Worm (Caenorhabditis elegans) whole organism, L2 larva: ENCODE data around the gene vab-1.

ENCODE experiments used
- R02D3.7 ChIP-seq: fragments of 150-350 bp; optimal IDR thresholded peaks from 2 replicates; lab custom pipeline; 2014; ENCODE audit warnings: missing biosample characterization, missing genetic modification characterization
- Y55F3AM.14 ChIP-seq: fragments of 200-800 bp; sonication (Bioruptor generic); optimal IDR thresholded peaks from 2 replicates; lab custom pipeline; 2018; ENCODE audit warnings: mild to moderate bottlenecking, missing genetic modification characterization, missing compliant biosample characterization
- ZK546.5 ChIP-seq: sonication (generic microtip); optimal IDR thresholded peaks from 2 replicates; lab custom pipeline; 2017; ENCODE audit warnings: missing biosample characterization, missing genetic modification characterization
- alr-1 ChIP-seq: fragments of 150-350 bp; optimal IDR thresholded peaks from 2 replicates; lab custom pipeline; 2014; ENCODE audit warnings: missing biosample characterization, missing genetic modification characterization
- aly-2 ChIP-seq: fragments of 150-350 bp; optimal IDR thresholded peaks from 2 replicates; lab custom pipeline; 2014; ENCODE audit warnings: missing biosample characterization, missing genetic modification characterization
- ama-1 ChIP-seq: fragments of 150-350 bp; optimal IDR thresholded peaks from 2 replicates; lab custom pipeline; 2018; ENCODE audit warnings: inconsistent platforms
- blmp-1 ChIP-seq: sonication (generic microtip); optimal IDR thresholded peaks from 2 replicates; lab custom pipeline; 2017; ENCODE audit warnings: missing genetic modification characterization, mild to moderate bottlenecking, missing compliant biosample characterization, antibody characterized with exemption, moderate library complexity; ENCODE audit not compliant: insufficient read depth
- ceh-16 ChIP-seq: fragments of 150-350 bp; optimal IDR thresholded peaks from 2 replicates; lab custom pipeline; 2014; ENCODE audit warnings: missing biosample characterization, missing genetic modification characterization
- crh-2 ChIP-seq: sonication (generic microtip); optimal IDR thresholded peaks from 2 replicates; lab custom pipeline; 2017; ENCODE audit warnings: missing biosample characterization, missing genetic modification characterization
- dmd-4 ChIP-seq: sonication (generic microtip); optimal IDR thresholded peaks from 2 replicates; lab custom pipeline; 2017; ENCODE audit warnings: missing biosample characterization, missing genetic modification characterization
- egl-27 ChIP-seq: sonication (generic microtip); optimal IDR thresholded peaks from 3 replicates; lab custom pipeline; 2017; ENCODE audit warnings: missing biosample characterization, missing genetic modification reagents, missing genetic modification characterization
- elt-1 ChIP-seq: fragments of 150-350 bp; optimal IDR thresholded peaks from 2 replicates; lab custom pipeline; 2014; ENCODE audit warnings: missing biosample characterization, missing genetic modification characterization
- elt-3 ChIP-seq: sonication (generic microtip); optimal IDR thresholded peaks from 2 replicates; lab custom pipeline; 2017; ENCODE audit warnings: missing biosample characterization, missing genetic modification characterization
- fos-1 ChIP-seq: fragments of 150-350 bp; optimal IDR thresholded peaks from 2 replicates; lab custom pipeline; 2014; ENCODE audit warnings: missing biosample characterization, missing genetic modification characterization
- gmeb-1 ChIP-seq: fragments of 150-350 bp; optimal IDR thresholded peaks from 2 replicates; lab custom pipeline; 2014; ENCODE audit warnings: missing biosample characterization, missing genetic modification characterization
- lin-13 ChIP-seq: fragments of 150-350 bp; optimal IDR thresholded peaks from 2 replicates; lab custom pipeline; 2014; ENCODE audit warnings: missing biosample characterization, missing genetic modification reagents, missing genetic modification characterization
- lin-39 ChIP-seq: fragments of 150-350 bp; optimal IDR thresholded peaks from 2 replicates; lab custom pipeline; 2014; ENCODE audit warnings: missing biosample characterization, missing genetic modification reagents, missing genetic modification characterization
- lsy-2 ChIP-seq, 2 experiments: fragments of 150-350 bp in 1 of 2; sonication (generic microtip) in 1 of 2; optimal IDR thresholded peaks; 2 replicates each; lab custom pipeline; 2014 to 2017; ENCODE audit warnings: missing biosample characterization in 2 of 2, missing genetic modification characterization in 2 of 2
- mab-5 ChIP-seq: fragments of 150-350 bp; optimal IDR thresholded peaks from 2 replicates; lab custom pipeline; 2014; ENCODE audit warnings: missing biosample characterization, missing genetic modification characterization
- mbf-1 ChIP-seq: sonication (generic microtip); optimal IDR thresholded peaks from 2 replicates; lab custom pipeline; 2017; ENCODE audit warnings: missing biosample characterization, missing genetic modification characterization
- nhr-10 ChIP-seq: sonication (generic microtip); optimal IDR thresholded peaks from 2 replicates; lab custom pipeline; 2017; ENCODE audit warnings: missing biosample characterization, missing genetic modification characterization
- nhr-11 ChIP-seq: fragments of 150-350 bp; optimal IDR thresholded peaks from 2 replicates; lab custom pipeline; 2014; ENCODE audit warnings: missing biosample characterization, missing genetic modification characterization
- nhr-12 ChIP-seq: fragments of 150-350 bp; optimal IDR thresholded peaks from 2 replicates; lab custom pipeline; 2014; ENCODE audit warnings: missing biosample characterization, missing genetic modification characterization
- nhr-21 ChIP-seq: fragments of 150-350 bp; optimal IDR thresholded peaks from 2 replicates; lab custom pipeline; 2014; ENCODE audit warnings: missing biosample characterization, missing genetic modification characterization
- nhr-23 ChIP-seq: fragments of 150-350 bp; optimal IDR thresholded peaks from 2 replicates; lab custom pipeline; 2014; ENCODE audit warnings: missing biosample characterization, missing genetic modification reagents, missing genetic modification characterization
- nhr-237 ChIP-seq: fragments of 150-350 bp; optimal IDR thresholded peaks from 2 replicates; lab custom pipeline; 2014; ENCODE audit warnings: missing biosample characterization, missing genetic modification characterization
- nhr-25 ChIP-seq: fragments of 150-350 bp; sonication (generic microtip); optimal IDR thresholded peaks from 3 replicates; lab custom pipeline; 2014; ENCODE audit warnings: missing biosample characterization, missing genetic modification characterization
- nhr-6 ChIP-seq: fragments of 150-350 bp; optimal IDR thresholded peaks from 2 replicates; lab custom pipeline; 2014; ENCODE audit warnings: missing biosample characterization, missing genetic modification characterization
- nhr-77 ChIP-seq: fragments of 150-350 bp; optimal IDR thresholded peaks from 2 replicates; lab custom pipeline; 2014; ENCODE audit warnings: missing biosample characterization, missing genetic modification characterization
- peb-1 ChIP-seq: fragments of 150-350 bp; optimal IDR thresholded peaks from 2 replicates; lab custom pipeline; 2014; ENCODE audit warnings: missing biosample characterization, missing genetic modification characterization
- sem-4 ChIP-seq: fragments of 150-350 bp; optimal IDR thresholded peaks from 2 replicates; lab custom pipeline; 2014; ENCODE audit warnings: missing biosample characterization, missing genetic modification reagents, missing genetic modification characterization
- sma-3 ChIP-seq: sonication (generic microtip); optimal IDR thresholded peaks from 2 replicates; lab custom pipeline; 2016; ENCODE audit warnings: missing genetic modification reagents, missing genetic modification characterization, missing compliant biosample characterization
- sma-9 ChIP-seq, 2 experiments: fragments of 150-350 bp in 1 of 2; sonication (generic microtip) in 1 of 2; optimal IDR thresholded peaks; 2 replicates each; lab custom pipeline; 2014 to 2016; ENCODE audit warnings: missing genetic modification characterization in 2 of 2, mild to moderate bottlenecking in 1 of 2, missing biosample characterization in 1 of 2, missing compliant biosample characterization in 1 of 2, missing genetic modification reagents in 1 of 2, moderate library complexity in 1 of 2
- unc-39 ChIP-seq: fragments of 150-350 bp; optimal IDR thresholded peaks from 2 replicates; lab custom pipeline; 2014; ENCODE audit warnings: missing biosample characterization, missing genetic modification characterization
- unc-55 ChIP-seq: fragments of 150-350 bp; sonication (generic microtip); optimal IDR thresholded peaks from 3 replicates; lab custom pipeline; 2014; ENCODE audit warnings: missing biosample characterization, missing genetic modification reagents, missing genetic modification characterization
- unc-62 ChIP-seq: fragments of 150-350 bp; optimal IDR thresholded peaks from 2 replicates; lab custom pipeline; 2014; ENCODE audit warnings: missing biosample characterization, missing genetic modification reagents, missing genetic modification characterization
- zag-1 ChIP-seq: fragments of 150-350 bp; optimal IDR thresholded peaks from 2 replicates; lab custom pipeline; 2014; ENCODE audit warnings: missing biosample characterization, missing genetic modification characterization
- ztf-1 ChIP-seq: fragments of 200-800 bp; sonication (Bioruptor generic); conservative IDR thresholded peaks from 2 replicates; pipeline ENCODE4 v1.3.6; 2022; ENCODE audit warnings: missing genetic modification characterization, missing compliant biosample characterization
- ztf-4 ChIP-seq: fragments of 150-350 bp; optimal IDR thresholded peaks from 2 replicates; lab custom pipeline; 2014; ENCODE audit warnings: missing biosample characterization, missing genetic modification characterization

The vab-1 gene

ce11 chrII:4548408-4548807 is 23.4 kb upstream of the vab-1 start:
- TF ChIP-seq nhr-25 (tag; lab: Kevin White, UChicago), result peak; percentile 65
- peak; percentile 15 for TF ChIP-seq crh-2
- TF ChIP-seq blmp-1, result peak; percentile 6
- TF ChIP-seq sma-3 (GFP tag; lab: Kevin White, UChicago), result peak; percentile 49
- no peak for TF ChIP-seq peb-1 (tag; lab: Kevin White, UChicago)
- no peak for TF ChIP-seq elt-1
- TF ChIP-seq aly-2 (tag; lab: Kevin White, UChicago), result no peak

DNA sequence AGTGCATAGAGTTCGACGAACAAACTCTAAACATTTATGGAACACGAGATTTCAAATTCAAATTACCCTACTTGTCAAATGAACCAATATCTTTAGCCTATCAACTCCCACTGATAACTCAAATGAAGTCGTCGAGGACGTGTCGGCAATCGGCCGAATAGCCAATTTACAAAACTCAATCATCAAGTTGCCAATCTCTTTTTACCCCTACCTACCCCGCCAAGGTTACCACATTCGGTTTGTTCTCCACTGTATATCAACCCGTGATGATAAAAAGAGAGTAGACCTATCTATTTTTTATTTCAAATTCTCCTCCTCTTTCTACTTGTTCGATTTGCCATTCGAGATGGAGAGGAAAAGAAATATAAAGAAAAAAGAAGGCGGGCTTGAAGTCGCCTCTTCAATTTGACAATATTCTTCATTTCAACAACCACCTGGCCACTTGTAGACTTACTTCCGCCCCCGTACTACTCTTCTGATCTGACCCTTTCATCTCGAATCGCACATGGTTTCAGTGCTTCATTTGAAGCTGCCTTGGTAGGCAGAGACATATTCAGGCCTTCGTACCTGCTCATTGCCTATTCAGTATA is 21.7 kb upstream of the vab-1 start:
- TF ChIP-seq ztf-4 (tag; lab: Kevin White, UChicago) (no peak), alr-1 (tag; lab: Kevin White, UChicago) (no peak), lin-13 (GFP tag; lab: Kevin White, UChicago) (no peak), mbf-1 (tag; lab: Kevin White, UChicago) (no peak), nhr-12 (tag; lab: Kevin White, UChicago) (no peak), nhr-25 (tag; lab: Kevin White, UChicago) (peak; percentile 13), sma-3 (GFP tag; lab: Kevin White, UChicago) (peak; percentile 64), zag-1 (tag; lab: Kevin White, UChicago) (no peak), unc-55 (no peak), lsy-2 (tag; optimal IDR thresholded peaks at IDR 0.05; lab: Kevin White, UChicago) (no peak), dmd-4 (no peak), Y55F3AM.14 (no peak), R02D3.7 (tag; lab: Kevin White, UChicago) (no peak), nhr-6 (no peak)

DNA sequence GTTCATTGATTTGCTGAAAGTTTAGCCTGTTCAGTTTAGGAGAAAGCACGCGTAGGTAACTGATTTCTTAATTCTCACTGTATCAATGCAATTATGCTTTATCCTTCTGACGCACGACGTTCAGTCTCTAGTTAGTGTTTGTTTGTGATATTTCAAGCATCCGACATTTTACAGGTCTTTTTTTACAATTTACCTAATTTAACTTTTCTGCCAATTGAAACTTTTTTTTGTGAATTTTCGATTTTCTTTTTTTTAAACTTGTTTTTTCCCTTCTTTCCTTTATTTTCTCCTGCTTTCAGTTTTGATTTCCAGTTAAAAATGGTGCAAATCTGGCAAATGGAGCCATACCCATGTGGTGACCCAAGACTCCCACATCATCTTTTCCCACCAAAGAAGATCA is 21.0 kb upstream of the vab-1 start, which contains the start of gene K07E1.1:
K07E1.1 (plus strand) TSS at position 301 of the 400 bp plus-strand sequence.
- TF ChIP-seq nhr-6, result no peak
- TF ChIP-seq nhr-77 (tag; lab: Kevin White, UChicago), result no peak
- no peak for TF ChIP-seq ztf-4 (tag; lab: Kevin White, UChicago)
- TF ChIP-seq nhr-11 (tag; lab: Kevin White, UChicago), result no peak
- no peak for TF ChIP-seq ZK546.5 (tag; lab: Kevin White, UChicago)
- TF ChIP-seq alr-1 (tag; lab: Kevin White, UChicago), result no peak
- TF ChIP-seq elt-3 (tag; lab: Kevin White, UChicago), result no peak
- TF ChIP-seq unc-55, result no peak
- no peak for TF ChIP-seq sem-4 (tag; lab: Kevin White, UChicago)
- no peak for TF ChIP-seq Y55F3AM.14
- no peak for TF ChIP-seq nhr-237 (tag; lab: Kevin White, UChicago)
- TF ChIP-seq egl-27 (tag; lab: Kevin White, UChicago), result no peak
- no peak for TF ChIP-seq unc-62
- no peak for TF ChIP-seq nhr-23 (tag; lab: Kevin White, UChicago)
- no peak for TF ChIP-seq mab-5 (tag; lab: Kevin White, UChicago)
- TF ChIP-seq elt-1, result no peak
- TF ChIP-seq ceh-16 (tag; lab: Kevin White, UChicago), result no peak
- no peak for TF ChIP-seq nhr-25 (tag; lab: Kevin White, UChicago)

DNA sequence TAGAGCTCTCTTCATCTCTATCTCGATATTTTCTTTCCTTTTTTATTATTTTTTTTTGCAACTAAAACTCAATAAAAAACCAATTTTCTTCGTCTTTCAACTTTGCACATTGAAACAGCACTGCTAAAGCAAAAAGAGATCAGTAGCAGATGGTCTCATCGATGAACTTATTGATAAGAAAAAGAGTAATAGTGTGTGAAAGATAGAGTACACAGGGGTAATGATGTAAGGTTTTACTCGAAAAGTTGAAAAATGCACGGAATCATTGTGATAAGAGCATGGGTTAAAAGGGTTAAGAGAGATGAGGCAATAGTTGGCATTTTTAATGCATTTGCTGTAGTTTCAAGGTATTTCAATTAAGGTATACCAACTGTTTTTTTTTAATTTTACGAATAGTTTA is 19.7 kb upstream of the vab-1 start:
- TF ChIP-seq nhr-237 (tag; lab: Kevin White, UChicago) (no peak), fos-1 (tag; lab: Kevin White, UChicago) (peak; percentile 75), unc-39 (tag; lab: Kevin White, UChicago) (no peak), sma-9 (GFP tag; optimal IDR thresholded peaks at IDR 0.05; lab: Kevin White, UChicago) (peak; percentile 69), sma-9 (tag; optimal IDR thresholded peaks at IDR 0.05; lab: Kevin White, UChicago) (no peak), sma-3 (GFP tag; lab: Kevin White, UChicago) (peak; percentile 37), gmeb-1 (tag; lab: Kevin White, UChicago) (no peak), nhr-25 (tag; lab: Kevin White, UChicago) (peak; percentile 35)

- TF ChIP-seq unc-62 (no peak), unc-55 (no peak), nhr-10 (tag; lab: Kevin White, UChicago) (no peak), lsy-2 (tag; optimal IDR thresholded peaks at IDR 0.05; lab: Kevin White, UChicago) (no peak), dmd-4 (no peak), mab-5 (tag; lab: Kevin White, UChicago) (no peak), ztf-4 (tag; lab: Kevin White, UChicago) (no peak), ama-1 (lab: Kevin White, UChicago) (no peak), nhr-12 (tag; lab: Kevin White, UChicago) (no peak), nhr-237 (tag; lab: Kevin White, UChicago) (no peak), nhr-23 (tag; lab: Kevin White, UChicago) (no peak), lin-39 (tag; lab: Kevin White, UChicago) (no peak), nhr-21 (tag; lab: Kevin White, UChicago) (no peak), sem-4 (tag; lab: Kevin White, UChicago) (no peak), mbf-1 (tag; lab: Kevin White, UChicago) (no peak), ztf-1 (GFP tag; lab: Robert Waterston, UW) (no peak)
These were observed 14.3 kb upstream of the vab-1 start, which contains the start of gene M03A1.3 for ce11 chrII:4557487-4557886. Gene M03A1.3 (plus strand): TSS chrII:4557787.
